Worm (Caenorhabditis elegans): ENCODE data around the gene kvs-3.

- TF ChIP-seq nhr-237 (tag; optimal IDR thresholded peaks at IDR 0.05), result no peak
- TF ChIP-seq nhr-2 (tag; optimal IDR thresholded peaks at IDR 0.05), result no peak
- no peak for TF ChIP-seq lsy-2 (tag; optimal IDR thresholded peaks at IDR 0.05)
- TF ChIP-seq elt-3 (tag; optimal IDR thresholded peaks at IDR 0.05), result no peak
- TF ChIP-seq ztf-11 (tag; optimal IDR thresholded peaks at IDR 0.05), result no peak
- TF ChIP-seq nhr-76 (tag; optimal IDR thresholded peaks at IDR 0.05), result no peak
- no peak for TF ChIP-seq nhr-12 (tag; optimal IDR thresholded peaks at IDR 0.05)
- no peak for TF ChIP-seq sem-2 (GFP tag; optimal IDR thresholded peaks at IDR 0.05)
- TF ChIP-seq pha-4 (tag; optimal IDR thresholded peaks at IDR 0.05), result no peak
- TF ChIP-seq lin-32 (GFP tag; optimal IDR thresholded peaks at IDR 0.05), result no peak
- no peak for TF ChIP-seq elt-1 (tag; optimal IDR thresholded peaks at IDR 0.05; ENCODE audit: borderline replicate concordance, insufficient read depth)
Measured at ce11 chrV:9316970-9317369, 1.1 kb upstream of the kvs-3 start.
